Worm (Caenorhabditis elegans) whole organism, young adult: ENCODE measurements around the gene str-246.

Experiments
- B0019.2 ChIP-seq: fragments of 200-800 bp; sonication (Bioruptor generic); conservative IDR thresholded peaks from 2 replicates; pipeline ENCODE4 v1.3.6; 2022; ENCODE audit warnings: missing genetic modification reagents, missing genetic modification characterization, missing compliant biosample characterization
- B0336.3 ChIP-seq: fragments of 200-800 bp; sonication (Bioruptor generic); IDR thresholded peaks from 2 replicates; pipeline ENCODE4 v1.3.6; 2022; ENCODE audit warnings: missing genetic modification characterization, missing compliant biosample characterization
- C06A6.2 ChIP-seq: fragments of 200-800 bp; sonication (Bioruptor generic); conservative IDR thresholded peaks from 2 replicates; pipeline ENCODE4 v1.3.6; 2022; ENCODE audit warnings: missing genetic modification characterization, missing compliant biosample characterization
- F10E7.11 ChIP-seq: sonication (generic microtip); optimal IDR thresholded peaks from 2 replicates; lab custom pipeline; 2017; ENCODE audit warnings: mild to moderate bottlenecking, missing genetic modification characterization, moderate library complexity, missing compliant biosample characterization
- F22D6.2 ChIP-seq: sonication (generic microtip); optimal IDR thresholded peaks from 2 replicates; lab custom pipeline; 2016; ENCODE audit warnings: mild to moderate bottlenecking, missing genetic modification characterization, missing compliant biosample characterization
- F23B12.7 ChIP-seq: sonication (generic microtip); optimal IDR thresholded peaks from 2 replicates; lab custom pipeline; 2017; ENCODE audit warnings: missing genetic modification characterization, mild to moderate bottlenecking, missing compliant biosample characterization, antibody characterized with exemption, moderate library complexity; ENCODE audit not compliant: insufficient read depth
- F33H1.4 ChIP-seq: fragments of 200-800 bp; sonication (Bioruptor generic); IDR thresholded peaks from 2 replicates; pipeline ENCODE4 v1.3.6; 2022; ENCODE audit warnings: missing genetic modification reagents, missing genetic modification characterization, missing compliant biosample characterization
- F37B4.10 ChIP-seq: fragments of 200-800 bp; sonication (Bioruptor generic); IDR thresholded peaks from 2 replicates; pipeline ENCODE4 v1.3.6; 2022; ENCODE audit warnings: missing genetic modification characterization, missing compliant biosample characterization
- F39B2.1 ChIP-seq: fragments of 200-800 bp; sonication (Bioruptor generic); IDR thresholded peaks from 2 replicates; pipeline ENCODE4 v1.3.6; 2022; ENCODE audit warnings: missing genetic modification reagents, missing genetic modification characterization, missing compliant biosample characterization
- F52B5.7 ChIP-seq: sonication (generic microtip); optimal IDR thresholded peaks from 2 replicates; lab custom pipeline; 2016; ENCODE audit warnings: mild to moderate bottlenecking, missing genetic modification characterization, missing compliant biosample characterization
- F57C9.4 ChIP-seq: sonication (generic microtip); optimal IDR thresholded peaks from 2 replicates; lab custom pipeline; 2017; ENCODE audit warnings: mild to moderate bottlenecking, missing genetic modification characterization, missing compliant biosample characterization
- K11D2.4 ChIP-seq: fragments of 200-800 bp; sonication (Bioruptor generic); IDR thresholded peaks from 2 replicates; pipeline ENCODE4 v1.3.6; 2022; ENCODE audit warnings: missing genetic modification reagents, missing genetic modification characterization, missing compliant biosample characterization
- K12H6.12 ChIP-seq: fragments of 200-800 bp; sonication (Bioruptor generic); optimal IDR thresholded peaks from 2 replicates; lab custom pipeline; 2018; ENCODE audit warnings: mild to moderate bottlenecking, missing genetic modification characterization, missing compliant biosample characterization
- T26A5.8 ChIP-seq: sonication (generic microtip); optimal IDR thresholded peaks from 2 replicates; lab custom pipeline; 2016; ENCODE audit warnings: missing genetic modification characterization, missing compliant biosample characterization
- Y67H2A.10 ChIP-seq: fragments of 200-800 bp; sonication (Bioruptor generic); conservative IDR thresholded peaks from 2 replicates; pipeline ENCODE4 v1.3.6; 2022; ENCODE audit warnings: missing genetic modification reagents, missing genetic modification characterization, missing compliant biosample characterization
- Y79H2A.3 ChIP-seq: fragments of 200-800 bp; sonication (Bioruptor generic); conservative IDR thresholded peaks from 2 replicates; pipeline ENCODE4 v1.3.6; 2022; ENCODE audit warnings: missing genetic modification reagents, missing genetic modification characterization, missing compliant biosample characterization
- Y95B8A.8 ChIP-seq: fragments of 200-800 bp; sonication (Bioruptor generic); IDR thresholded peaks from 2 replicates; pipeline ENCODE4 v1.3.6; 2022; ENCODE audit warnings: missing genetic modification reagents, missing genetic modification characterization, missing compliant biosample characterization
- akir-1 ChIP-seq: fragments of 200-800 bp; sonication (Bioruptor generic); optimal IDR thresholded peaks from 2 replicates; lab custom pipeline; 2018; ENCODE audit warnings: mild to moderate bottlenecking, missing genetic modification characterization, moderate library complexity, missing compliant biosample characterization
- attf-5 ChIP-seq: fragments of 200-800 bp; sonication (Bioruptor generic); optimal IDR thresholded peaks from 2 replicates; lab custom pipeline; 2018; ENCODE audit warnings: mild to moderate bottlenecking, missing genetic modification characterization, missing compliant biosample characterization
- bed-1 ChIP-seq: fragments of 200-800 bp; sonication (Bioruptor generic); IDR thresholded peaks from 2 replicates; pipeline ENCODE4 v1.3.6; 2022; ENCODE audit warnings: missing genetic modification reagents, missing genetic modification characterization, missing compliant biosample characterization
- cebp-1 ChIP-seq, 2 experiments: fragments of 200-800 bp in 1 of 2; sonication (Bioruptor generic) in 1 of 2; sonication (generic microtip) in 1 of 2; IDR thresholded peaks in 1 of 2; optimal IDR thresholded peaks in 1 of 2; 2 replicates each; pipeline versions ENCODE4 v1.3.6 to Lab custom; 2017 to 2022; ENCODE audit warnings: missing compliant biosample characterization in 2 of 2, missing genetic modification characterization in 2 of 2, mild to moderate bottlenecking in 1 of 2, missing genetic modification reagents in 1 of 2, moderate library complexity in 1 of 2
- cebp-2 ChIP-seq: fragments of 200-800 bp; sonication (Bioruptor generic); IDR thresholded peaks from 2 replicates; pipeline ENCODE4 v1.3.6; 2022; ENCODE audit warnings: missing genetic modification characterization, missing compliant biosample characterization
- dpl-1 ChIP-seq: fragments of 150-350 bp; optimal IDR thresholded peaks from 2 replicates; lab custom pipeline; 2014; ENCODE audit warnings: missing biosample characterization, missing genetic modification reagents, missing genetic modification characterization
- egl-44 ChIP-seq: fragments of 200-800 bp; sonication (Bioruptor generic); IDR thresholded peaks from 2 replicates; pipeline ENCODE4 v1.3.6; 2022; ENCODE audit warnings: missing genetic modification reagents, missing genetic modification characterization, missing compliant biosample characterization
- egrh-3 ChIP-seq: fragments of 200-800 bp; sonication (Bioruptor generic); IDR thresholded peaks from 2 replicates; pipeline ENCODE4 v1.3.6; 2022; ENCODE audit warnings: missing genetic modification reagents, missing genetic modification characterization, missing compliant biosample characterization
- ets-4 ChIP-seq: fragments of 200-800 bp; sonication (Bioruptor generic); optimal IDR thresholded peaks from 2 replicates; lab custom pipeline; 2018; ENCODE audit warnings: mild to moderate bottlenecking, missing genetic modification characterization, missing compliant biosample characterization
- fkh-3 ChIP-seq: sonication (generic microtip); optimal IDR thresholded peaks from 2 replicates; lab custom pipeline; 2016; ENCODE audit warnings: mild to moderate bottlenecking, missing genetic modification characterization, missing compliant biosample characterization
- hlh-26 ChIP-seq: fragments of 200-800 bp; sonication (Bioruptor generic); conservative IDR thresholded peaks from 2 replicates; pipeline ENCODE4 v1.3.6; 2022; ENCODE audit warnings: missing genetic modification reagents, missing genetic modification characterization, missing compliant biosample characterization
- hmg-20 ChIP-seq: fragments of 200-800 bp; sonication (Bioruptor generic); IDR thresholded peaks from 2 replicates; pipeline ENCODE4 v1.3.6; 2022; ENCODE audit warnings: missing genetic modification reagents, missing genetic modification characterization, missing compliant biosample characterization
- let-526 ChIP-seq: fragments of 200-800 bp; sonication (Bioruptor generic); IDR thresholded peaks from 2 replicates; pipeline ENCODE4 v1.3.6; 2022; ENCODE audit warnings: missing genetic modification reagents, missing genetic modification characterization, missing compliant biosample characterization
- lin-26 ChIP-seq: fragments of 200-800 bp; sonication (Bioruptor generic); IDR thresholded peaks from 2 replicates; pipeline ENCODE4 v1.3.6; 2022; ENCODE audit warnings: missing genetic modification reagents, missing genetic modification characterization, missing compliant biosample characterization
- lin-40 ChIP-seq: sonication (generic microtip); optimal IDR thresholded peaks from 2 replicates; lab custom pipeline; 2016; ENCODE audit warnings: missing genetic modification characterization, mild to moderate bottlenecking, missing compliant biosample characterization, missing genotype, missing genetic modification reagents
- madf-10 ChIP-seq: sonication (generic microtip); optimal IDR thresholded peaks from 2 replicates; lab custom pipeline; 2016; ENCODE audit warnings: mild to moderate bottlenecking, missing genetic modification characterization, missing compliant biosample characterization
- madf-8 ChIP-seq: fragments of 200-800 bp; sonication (Bioruptor generic); conservative IDR thresholded peaks from 2 replicates; pipeline ENCODE4 v1.3.6; 2022; ENCODE audit warnings: missing genetic modification reagents, missing genetic modification characterization, missing compliant biosample characterization
- mes-4 ChIP-seq: sonication (generic microtip); optimal IDR thresholded peaks from 2 replicates; lab custom pipeline; 2016; ENCODE audit warnings: missing genotype, missing genetic modification characterization, missing compliant biosample characterization
- nfya-2 ChIP-seq: fragments of 200-800 bp; sonication (Bioruptor generic); IDR thresholded peaks from 2 replicates; pipeline ENCODE4 v1.3.6; 2022; ENCODE audit warnings: missing genetic modification reagents, missing genetic modification characterization, missing compliant biosample characterization
- nfyb-1 ChIP-seq: fragments of 200-800 bp; sonication (Bioruptor generic); IDR thresholded peaks from 2 replicates; pipeline ENCODE4 v1.3.6; 2022; ENCODE audit warnings: missing genetic modification reagents, missing genetic modification characterization, missing compliant biosample characterization
- nhr-27 ChIP-seq: fragments of 200-800 bp; sonication (Bioruptor generic); optimal IDR thresholded peaks from 2 replicates; lab custom pipeline; 2018; ENCODE audit warnings: mild to moderate bottlenecking, missing genetic modification characterization, moderate library complexity, missing compliant biosample characterization
- nhr-80 ChIP-seq: sonication (generic microtip); optimal IDR thresholded peaks from 2 replicates; lab custom pipeline; 2016; ENCODE audit warnings: missing genetic modification characterization, missing compliant biosample characterization
- nhr-90 ChIP-seq: sonication (generic microtip); optimal IDR thresholded peaks from 2 replicates; lab custom pipeline; 2016; ENCODE audit warnings: missing genotype, mild to moderate bottlenecking, missing genetic modification characterization, missing compliant biosample characterization
- sdz-38 ChIP-seq: sonication (generic microtip); optimal IDR thresholded peaks from 2 replicates; lab custom pipeline; 2016; ENCODE audit warnings: missing genotype, missing genetic modification characterization, missing compliant biosample characterization
- snpc-1.3 ChIP-seq: sonication (generic microtip); optimal IDR thresholded peaks from 2 replicates; lab custom pipeline; 2017; ENCODE audit warnings: missing genetic modification characterization, mild to moderate bottlenecking, missing compliant biosample characterization, antibody characterized with exemption, moderate library complexity, missing genotype, missing genetic modification reagents; ENCODE audit not compliant: insufficient read depth
- sptf-2 ChIP-seq: fragments of 200-800 bp; sonication (Bioruptor generic); optimal IDR thresholded peaks from 2 replicates; lab custom pipeline; 2018; ENCODE audit warnings: mild to moderate bottlenecking, missing genetic modification characterization, missing compliant biosample characterization
- tbp1 ChIP-seq: fragments of 200-800 bp; sonication (Bioruptor generic); optimal IDR thresholded peaks from 2 replicates; lab custom pipeline; 2018; ENCODE audit warnings: mild to moderate bottlenecking, missing genetic modification characterization, missing compliant biosample characterization
- tlf-1 ChIP-seq: fragments of 200-800 bp; sonication (Bioruptor generic); optimal IDR thresholded peaks from 2 replicates; lab custom pipeline; 2018; ENCODE audit warnings: mild to moderate bottlenecking, missing genetic modification characterization, missing compliant biosample characterization
- ztf-18 ChIP-seq: sonication (generic microtip); optimal IDR thresholded peaks from 2 replicates; lab custom pipeline; 2016; ENCODE audit warnings: missing genotype, mild to moderate bottlenecking, missing genetic modification characterization, missing compliant biosample characterization
- ztf-22 ChIP-seq: fragments of 200-800 bp; sonication (Bioruptor generic); optimal IDR thresholded peaks from 2 replicates; lab custom pipeline; 2018; ENCODE audit warnings: mild to moderate bottlenecking, missing genetic modification characterization, moderate library complexity, missing compliant biosample characterization
- ztf-3 ChIP-seq: fragments of 200-800 bp; sonication (Bioruptor generic); optimal IDR thresholded peaks from 2 replicates; lab custom pipeline; 2018; ENCODE audit warnings: mild to moderate bottlenecking, missing genetic modification characterization, missing compliant biosample characterization

The str-246 gene

ce11 chrIII:11119176-11119853, 41.8 kb downstream of the str-246 start, which contains the start of the genes sup-35 and Y48A6C.4 (continued):
- TF ChIP-seq F22D6.2 (tag; lab: Kevin White, UChicago): no peak
- TF ChIP-seq F57C9.4 (tag; lab: Kevin White, UChicago): no peak
- TF ChIP-seq tbp1 (GFP tag; lab: Kevin White, UChicago): peak; percentile 52
- peak; percentile 60 for TF ChIP-seq tlf-1 (GFP tag; lab: Kevin White, UChicago)
- peak; percentile 2 for TF ChIP-seq nhr-80 (tag; lab: Kevin White, UChicago)
- TF ChIP-seq nfya-2 (GFP tag; lab: Robert Waterston, UW): no peak
- TF ChIP-seq lin-40: peak; percentile 77
- peak; percentile 45; the same call in 1 of the 2 replicates for TF ChIP-seq F33H1.4 (GFP tag; lab: Robert Waterston, UW)
- no peak for TF ChIP-seq cebp-1 (GFP tag; IDR thresholded peaks at IDR 0.05; lab: Robert Waterston, UW)
- TF ChIP-seq cebp-1 (tag; optimal IDR thresholded peaks at IDR 0.05; lab: Kevin White, UChicago): peak; percentile 49
- TF ChIP-seq ets-4 (GFP tag; lab: Kevin White, UChicago): no peak
- TF ChIP-seq ztf-22 (GFP tag; lab: Kevin White, UChicago): no peak
- TF ChIP-seq egl-44 (GFP tag; lab: Robert Waterston, UW): no peak
- TF ChIP-seq sptf-2 (GFP tag; lab: Kevin White, UChicago): no peak
- TF ChIP-seq K11D2.4 (GFP tag; lab: Robert Waterston, UW): no peak
- no peak for TF ChIP-seq B0019.2
- TF ChIP-seq Y79H2A.3 (GFP tag; lab: Robert Waterston, UW): no peak
- no peak for TF ChIP-seq nhr-90 (tag; lab: Kevin White, UChicago)
- TF ChIP-seq egrh-3 (GFP tag; lab: Robert Waterston, UW): no peak
- no peak for TF ChIP-seq F10E7.11 (tag; lab: Kevin White, UChicago)
- no peak for TF ChIP-seq nhr-27 (tag; lab: Kevin White, UChicago)
- TF ChIP-seq hmg-20: no peak
- no peak for TF ChIP-seq sdz-38 (tag; lab: Kevin White, UChicago)
- no peak for TF ChIP-seq nfyb-1 (GFP tag; lab: Robert Waterston, UW)
- TF ChIP-seq C06A6.2 (GFP tag; lab: Robert Waterston, UW): no peak
- no peak for TF ChIP-seq T26A5.8 (tag; lab: Kevin White, UChicago)
- no peak for TF ChIP-seq Y67H2A.10
- no peak for TF ChIP-seq akir-1 (GFP tag; lab: Kevin White, UChicago)
- TF ChIP-seq F39B2.1 (GFP tag; lab: Robert Waterston, UW): no peak
- no peak for TF ChIP-seq hlh-26 (GFP tag; lab: Robert Waterston, UW)
- TF ChIP-seq bed-1 (GFP tag; lab: Robert Waterston, UW): no peak
- TF ChIP-seq dpl-1 (GFP tag; lab: Kevin White, UChicago): peak; percentile 84
- no peak for TF ChIP-seq let-526 (GFP tag; lab: Robert Waterston, UW)
- 0 out of 2 replicates have a peak, but pooled peaks have one; percentile 15 for TF ChIP-seq B0336.3
- TF ChIP-seq snpc-1.3 (tag; lab: Kevin White, UChicago): peak; percentile 8
- peak; percentile 80 for TF ChIP-seq attf-5 (GFP tag; lab: Kevin White, UChicago)
- TF ChIP-seq fkh-3 (tag; lab: Kevin White, UChicago): no peak
- TF ChIP-seq mes-4 (tag; lab: Kevin White, UChicago): no peak
- TF ChIP-seq K12H6.12: peak; percentile 74
- peak; percentile 65 for TF ChIP-seq madf-10 (tag; lab: Kevin White, UChicago)
- TF ChIP-seq F52B5.7 (tag; lab: Kevin White, UChicago): no peak
- TF ChIP-seq Y95B8A.8 (GFP tag; lab: Robert Waterston, UW): no peak
- TF ChIP-seq madf-8 (GFP tag; lab: Robert Waterston, UW): peak; percentile 72
- no peak for TF ChIP-seq F37B4.10 (GFP tag; lab: Robert Waterston, UW)
- no peak for TF ChIP-seq ztf-3 (GFP tag; lab: Kevin White, UChicago)
- TF ChIP-seq lin-26 (GFP tag; lab: Robert Waterston, UW): no peak
- peak; percentile 6 for TF ChIP-seq F23B12.7
- peak; percentile 44 for TF ChIP-seq ztf-18 (tag; lab: Kevin White, UChicago)
- no peak for TF ChIP-seq cebp-2 (GFP tag; lab: Robert Waterston, UW)
